Worm (Caenorhabditis elegans) whole organism, midembryonic: ENCODE data around the gene F02D10.6.

Source experiments
- T22C8.4 ChIP-seq: fragments of 200-800 bp; sonication (Bioruptor generic); IDR thresholded peaks from 2 replicates; pipeline ENCODE4 v1.3.6; 2022; ENCODE audit warnings: missing genetic modification characterization, missing compliant biosample characterization
- cog-1 ChIP-seq: sonication (generic microtip); optimal IDR thresholded peaks from 2 replicates; lab custom pipeline; 2016; ENCODE audit warnings: missing genetic modification characterization, missing compliant biosample characterization
- flt-1 ChIP-seq: fragments of 200-800 bp; sonication (Bioruptor generic); IDR thresholded peaks from 2 replicates; pipeline ENCODE4 v1.3.6; 2022; ENCODE audit warnings: missing genetic modification characterization, missing compliant biosample characterization
- klf-2 ChIP-seq: fragments of 200-800 bp; sonication (Bioruptor generic); conservative IDR thresholded peaks from 2 replicates; pipeline ENCODE4 v1.3.6; 2022; ENCODE audit warnings: missing genetic modification reagents, missing genetic modification characterization, missing compliant biosample characterization
- med-1 ChIP-seq: sonication (generic microtip); optimal IDR thresholded peaks from 2 replicates; lab custom pipeline; 2017; ENCODE audit warnings: missing genetic modification characterization, mild to moderate bottlenecking, missing compliant biosample characterization, antibody characterized with exemption, missing genetic modification reagents; ENCODE audit not compliant: insufficient read depth
- ref-1 ChIP-seq: fragments of 200-800 bp; sonication (Bioruptor generic); conservative IDR thresholded peaks from 2 replicates; pipeline ENCODE4 v1.3.6; 2022; ENCODE audit warnings: missing genetic modification reagents, missing genetic modification characterization, missing compliant biosample characterization
- tab-1 ChIP-seq: fragments of 200-800 bp; sonication (Bioruptor generic); IDR thresholded peaks from 2 replicates; pipeline ENCODE4 v1.3.6; 2022; ENCODE audit warnings: missing genetic modification characterization, missing compliant biosample characterization
- ztf-23 ChIP-seq: fragments of 200-800 bp; sonication (Bioruptor generic); IDR thresholded peaks from 2 replicates; pipeline ENCODE4 v1.3.6; 2022; ENCODE audit warnings: missing genetic modification reagents, missing genetic modification characterization, missing compliant biosample characterization
- ztf-29 ChIP-seq: fragments of 200-800 bp; sonication (Bioruptor generic); IDR thresholded peaks from 2 replicates; pipeline ENCODE4 v1.3.6; 2022; ENCODE audit warnings: missing genetic modification reagents, missing genetic modification characterization, missing compliant biosample characterization

Gene F02D10.6

DNA sequence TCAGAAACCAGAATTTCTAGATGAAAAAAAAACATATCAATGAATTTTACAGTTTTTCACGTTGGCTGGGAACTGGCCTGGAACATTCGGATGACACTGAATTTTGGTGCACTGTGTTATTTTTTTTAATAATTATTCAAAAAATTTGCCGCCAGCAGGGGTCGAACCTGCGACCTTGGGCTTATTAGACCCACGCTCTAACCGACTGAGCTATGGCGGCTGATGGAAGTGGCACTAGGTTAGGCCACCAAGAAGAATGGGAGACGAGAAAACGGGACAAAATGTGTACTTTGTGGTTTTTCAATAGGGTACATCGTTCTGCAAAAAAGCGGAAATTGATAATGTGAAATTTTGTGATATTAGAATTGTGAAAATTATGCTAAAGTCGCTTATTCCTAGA, 36.5 kb downstream of the F02D10.6 start:
- TF ChIP-seq tab-1 (GFP tag; lab: Robert Waterston, UW) (peak; percentile 86), ztf-23 (peak; percentile 65; the same call in 1 of the 2 replicates), ztf-29 (GFP tag; lab: Robert Waterston, UW) (peak; percentile 84), med-1 (no peak), cog-1 (peak; percentile 17), flt-1 (GFP tag; lab: Robert Waterston, UW) (peak; percentile 60), ref-1 (GFP tag; lab: Robert Waterston, UW) (no peak; the same call in 1 of the 2 replicates), klf-2 (peak; percentile 77), T22C8.4 (GFP tag; lab: Robert Waterston, UW) (no peak)

DNA sequence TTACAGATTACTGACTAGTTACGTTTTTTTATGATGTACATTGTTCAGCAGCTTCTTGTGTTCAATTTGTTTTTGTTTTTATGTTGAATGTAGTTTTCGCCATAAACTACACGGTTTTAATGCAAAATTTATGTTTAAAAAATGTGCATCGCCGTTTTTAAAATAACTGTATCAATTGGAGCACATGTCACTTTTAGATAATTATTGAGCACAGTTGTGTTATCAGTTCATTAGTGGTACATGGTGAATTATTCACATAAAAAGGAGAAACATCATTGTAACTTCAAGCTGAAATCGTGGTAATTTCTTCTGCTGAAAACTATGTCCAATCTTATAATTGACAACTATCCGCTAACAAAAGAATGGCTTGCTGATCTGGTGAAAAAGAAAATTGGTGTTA, 39.2 kb downstream of the F02D10.6 start:
- TF ChIP-seq T22C8.4 (GFP tag; lab: Robert Waterston, UW) (no peak), ztf-29 (GFP tag; lab: Robert Waterston, UW) (no peak), cog-1 (no peak), med-1 (no peak), flt-1 (GFP tag; lab: Robert Waterston, UW) (no peak), ref-1 (GFP tag; lab: Robert Waterston, UW) (no peak), klf-2 (no peak), ztf-23 (no peak)

DNA sequence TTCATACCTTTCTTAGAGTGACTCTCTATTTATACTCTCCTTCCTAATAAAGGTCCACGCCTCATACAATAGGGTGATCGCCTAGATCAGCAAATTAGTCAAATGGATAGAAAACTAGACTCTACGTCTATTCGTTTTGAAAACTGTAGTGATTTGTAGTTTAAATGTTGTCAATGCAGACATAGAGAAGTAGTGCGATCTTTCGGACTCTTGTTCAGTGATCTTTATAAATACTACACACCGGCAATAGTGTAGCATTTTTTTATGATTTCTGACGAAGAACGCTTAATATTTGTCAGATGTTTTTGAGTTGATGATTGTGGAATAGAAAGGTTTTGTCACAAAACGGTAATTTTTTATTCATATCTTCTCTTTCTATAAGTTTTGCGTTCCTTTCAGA, 40.2 kb downstream of the F02D10.6 start:
- TF ChIP-seq cog-1 (no peak), klf-2 (no peak), T22C8.4 (GFP tag; lab: Robert Waterston, UW) (no peak), flt-1 (GFP tag; lab: Robert Waterston, UW) (no peak), tab-1 (GFP tag; lab: Robert Waterston, UW) (no peak)

ce11 chrX:13409543-13409942, 41.9 kb downstream of the F02D10.6 start, which contains the start of the genes cyp-13B1 and C29F7.1:
cyp-13B1 (minus strand) TSS chrX:13409643.
C29F7.1 (plus strand) TSS chrX:13409936.
- TF ChIP-seq tab-1 (GFP tag; lab: Robert Waterston, UW): no peak
- TF ChIP-seq cog-1: no peak
- TF ChIP-seq ztf-23: no peak
- no peak for TF ChIP-seq ref-1 (GFP tag; lab: Robert Waterston, UW)

- TF ChIP-seq flt-1 (GFP tag; lab: Robert Waterston, UW): no peak
- no peak for TF ChIP-seq ztf-23
- TF ChIP-seq cog-1: no peak
- TF ChIP-seq tab-1 (GFP tag; lab: Robert Waterston, UW): no peak
- no peak for TF ChIP-seq ztf-29 (GFP tag; lab: Robert Waterston, UW)
- TF ChIP-seq T22C8.4 (GFP tag; lab: Robert Waterston, UW): no peak
- TF ChIP-seq med-1: no peak
- TF ChIP-seq ref-1 (GFP tag; lab: Robert Waterston, UW): no peak
- no peak for TF ChIP-seq klf-2
These were observed 49.7 kb downstream of the F02D10.6 start, which contains the start of gene F02C12.1 for ce11 chrX:13401783-13402182. F02C12.1 (plus strand) TSS chrX:13402083.

ce11 chrX:13401311-13401710, 50.2 kb downstream of the F02D10.6 start:
- TF ChIP-seq tab-1 (GFP tag; lab: Robert Waterston, UW): no peak
- no peak for TF ChIP-seq ref-1 (GFP tag; lab: Robert Waterston, UW)
- no peak for TF ChIP-seq ztf-23
- no peak for TF ChIP-seq flt-1 (GFP tag; lab: Robert Waterston, UW)
- TF ChIP-seq ztf-29 (GFP tag; lab: Robert Waterston, UW): no peak
- no peak for TF ChIP-seq med-1
- no peak for TF ChIP-seq T22C8.4 (GFP tag; lab: Robert Waterston, UW)
- TF ChIP-seq cog-1: no peak
- TF ChIP-seq klf-2: no peak
